Worm (Caenorhabditis elegans) whole organism, L1 larva: ENCODE data around the gene nuo-1.

Experiments
- fkh-10 ChIP-seq: sonication (generic microtip); optimal IDR thresholded peaks from 2 replicates; lab custom pipeline; 2017; ENCODE audit warnings: missing biosample characterization, missing genetic modification reagents, missing genetic modification characterization
- lin-13 ChIP-seq: fragments of 150-350 bp; optimal IDR thresholded peaks from 2 replicates; lab custom pipeline; 2014; ENCODE audit warnings: missing biosample characterization, missing genetic modification reagents, missing genetic modification characterization
- lir-3 ChIP-seq: sonication (generic microtip); optimal IDR thresholded peaks from 2 replicates; lab custom pipeline; 2016; ENCODE audit warnings: mild to moderate bottlenecking, missing genetic modification characterization, moderate library complexity, missing compliant biosample characterization; ENCODE audit not compliant: poor library complexity
- snu-23 ChIP-seq: sonication (generic microtip); optimal IDR thresholded peaks from 2 replicates; lab custom pipeline; 2016; ENCODE audit warnings: missing genetic modification characterization, missing compliant biosample characterization
- unc-62 ChIP-seq: fragments of 150-350 bp; optimal IDR thresholded peaks from 2 replicates; lab custom pipeline; 2014; ENCODE audit warnings: missing biosample characterization, missing genetic modification reagents, missing genetic modification characterization

- TF ChIP-seq lin-13 (GFP tag; lab: Kevin White, UChicago) = no peak
- TF ChIP-seq snu-23 (GFP tag; lab: Kevin White, UChicago) = peak; percentile 55
- peak; percentile 2 for TF ChIP-seq lir-3
- no peak for TF ChIP-seq fkh-10 (GFP tag; lab: Kevin White, UChicago)
- no peak for TF ChIP-seq unc-62 (GFP tag; lab: Kevin White, UChicago)
Observed at ce11 chrII:11132542-11132941, 34.9 kb downstream of the nuo-1 start, which contains the start of gene F40F8.11.
